Fruit fly (Drosophila melanogaster) Kc167 (cell line): ENCODE measurements around the gene fabp.

ENCODE experiments used
- Myc ChIP-seq: fragments of >200 bp; optimal IDR thresholded peaks from 2 replicates; lab custom pipeline; 2017; ENCODE audit warnings: missing external identifiers
- Sin3A ChIP-seq: fragments of >200 bp; optimal IDR thresholded peaks from 2 replicates; lab custom pipeline; 2018; ENCODE audit warnings: missing external identifiers
- h ChIP-seq: fragments of >200 bp; optimal IDR thresholded peaks from 3 replicates; lab custom pipeline; 2018; ENCODE audit warnings: missing external identifiers
- insv ChIP-seq: fragments of >200 bp; optimal IDR thresholded peaks from 3 replicates; lab custom pipeline; 2018; ENCODE audit warnings: missing external identifiers
- psq ChIP-seq: fragments of >200 bp; optimal IDR thresholded peaks from 2 replicates; lab custom pipeline; 2017; ENCODE audit warnings: missing external identifiers
- ttk ChIP-seq: sonication (Bioruptor generic); optimal IDR thresholded peaks from 2 replicates; lab custom pipeline; 2017; ENCODE audit warnings: missing external identifiers

DNA sequence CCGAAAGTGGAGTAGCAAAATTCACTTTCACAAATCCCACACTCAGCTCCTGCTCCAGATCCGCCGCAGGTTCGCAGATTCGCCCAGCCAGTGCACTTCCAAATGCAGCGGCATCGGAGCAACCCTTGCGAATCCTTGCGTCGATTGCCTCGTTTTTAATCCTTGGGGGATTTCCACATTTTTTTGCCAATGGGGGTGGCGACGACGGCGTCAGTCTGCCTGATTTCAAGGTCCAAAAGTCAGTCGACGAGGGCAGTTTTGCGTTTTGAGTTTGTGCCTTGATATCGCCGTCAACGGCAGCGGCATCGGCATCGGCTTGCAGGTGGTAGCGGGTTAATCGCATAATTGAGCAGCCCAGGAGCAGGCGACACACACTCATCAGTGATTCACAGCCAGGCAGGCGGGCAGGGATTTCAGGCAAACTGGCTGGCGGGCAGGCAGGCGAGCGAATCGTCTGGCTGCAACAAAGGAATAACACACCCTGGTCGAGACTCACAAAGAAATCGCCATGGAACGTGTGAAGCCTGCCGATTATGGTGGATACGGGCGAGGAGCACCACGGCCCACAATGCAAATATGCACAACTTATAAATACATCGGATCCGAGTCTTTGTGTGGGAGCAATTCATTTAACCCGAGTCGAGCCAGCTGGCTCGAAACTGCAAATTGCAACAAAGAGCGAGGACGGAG, 48.7 kb upstream of the fabp start:
- TF ChIP-seq insv (lab: Kevin White, UChicago): no peak
- no peak for TF ChIP-seq h (lab: Kevin White, UChicago)
- no peak for TF ChIP-seq Sin3A (lab: Kevin White, UChicago)
- TF ChIP-seq Myc: no peak
- TF ChIP-seq psq (lab: Kevin White, UChicago): no peak
- TF ChIP-seq ttk (lab: Kevin White, UChicago): no peak
